Worm (Caenorhabditis elegans) whole organism, L2 larva: ENCODE measurements around the gene B0238.9.

Experiments
- C34F6.9 ChIP-seq: fragments of 150-350 bp; optimal IDR thresholded peaks from 2 replicates; lab custom pipeline; 2014; ENCODE audit warnings: missing biosample characterization, missing genetic modification characterization
- F13H6.1 ChIP-seq: sonication (generic microtip); optimal IDR thresholded peaks from 2 replicates; lab custom pipeline; 2016; ENCODE audit warnings: missing genetic modification characterization, missing compliant biosample characterization
- R02D3.7 ChIP-seq: fragments of 150-350 bp; optimal IDR thresholded peaks from 2 replicates; lab custom pipeline; 2014; ENCODE audit warnings: missing biosample characterization, missing genetic modification characterization
- Y55F3AM.14 ChIP-seq: fragments of 200-800 bp; sonication (Bioruptor generic); optimal IDR thresholded peaks from 2 replicates; lab custom pipeline; 2018; ENCODE audit warnings: mild to moderate bottlenecking, missing genetic modification characterization, missing compliant biosample characterization
- alr-1 ChIP-seq: fragments of 150-350 bp; optimal IDR thresholded peaks from 2 replicates; lab custom pipeline; 2014; ENCODE audit warnings: missing biosample characterization, missing genetic modification characterization
- aly-2 ChIP-seq: fragments of 150-350 bp; optimal IDR thresholded peaks from 2 replicates; lab custom pipeline; 2014; ENCODE audit warnings: missing biosample characterization, missing genetic modification characterization
- ama-1 ChIP-seq: fragments of 150-350 bp; optimal IDR thresholded peaks from 2 replicates; lab custom pipeline; 2018; ENCODE audit warnings: inconsistent platforms
- blmp-1 ChIP-seq: sonication (generic microtip); optimal IDR thresholded peaks from 2 replicates; lab custom pipeline; 2017; ENCODE audit warnings: missing genetic modification characterization, mild to moderate bottlenecking, missing compliant biosample characterization, antibody characterized with exemption, moderate library complexity; ENCODE audit not compliant: insufficient read depth
- ceh-16 ChIP-seq: fragments of 150-350 bp; optimal IDR thresholded peaks from 2 replicates; lab custom pipeline; 2014; ENCODE audit warnings: missing biosample characterization, missing genetic modification characterization
- ceh-82 ChIP-seq: fragments of 150-350 bp; optimal IDR thresholded peaks from 2 replicates; lab custom pipeline; 2014; ENCODE audit warnings: missing biosample characterization, missing genetic modification characterization
- crh-2 ChIP-seq: sonication (generic microtip); optimal IDR thresholded peaks from 2 replicates; lab custom pipeline; 2017; ENCODE audit warnings: missing biosample characterization, missing genetic modification characterization
- dmd-4 ChIP-seq: sonication (generic microtip); optimal IDR thresholded peaks from 2 replicates; lab custom pipeline; 2017; ENCODE audit warnings: missing biosample characterization, missing genetic modification characterization
- egl-27 ChIP-seq: sonication (generic microtip); optimal IDR thresholded peaks from 3 replicates; lab custom pipeline; 2017; ENCODE audit warnings: missing biosample characterization, missing genetic modification reagents, missing genetic modification characterization
- elt-1 ChIP-seq: fragments of 150-350 bp; optimal IDR thresholded peaks from 2 replicates; lab custom pipeline; 2014; ENCODE audit warnings: missing biosample characterization, missing genetic modification characterization
- elt-3 ChIP-seq: sonication (generic microtip); optimal IDR thresholded peaks from 2 replicates; lab custom pipeline; 2017; ENCODE audit warnings: missing biosample characterization, missing genetic modification characterization
- fos-1 ChIP-seq: fragments of 150-350 bp; optimal IDR thresholded peaks from 2 replicates; lab custom pipeline; 2014; ENCODE audit warnings: missing biosample characterization, missing genetic modification characterization
- gmeb-1 ChIP-seq: fragments of 150-350 bp; optimal IDR thresholded peaks from 2 replicates; lab custom pipeline; 2014; ENCODE audit warnings: missing biosample characterization, missing genetic modification characterization
- lin-11 ChIP-seq: fragments of 150-350 bp; sonication (generic microtip); optimal IDR thresholded peaks from 2 replicates; lab custom pipeline; 2014; ENCODE audit warnings: missing biosample characterization, missing genetic modification characterization, inconsistent platforms, mixed read lengths
- lin-13 ChIP-seq: fragments of 150-350 bp; optimal IDR thresholded peaks from 2 replicates; lab custom pipeline; 2014; ENCODE audit warnings: missing biosample characterization, missing genetic modification reagents, missing genetic modification characterization
- lin-39 ChIP-seq: fragments of 150-350 bp; optimal IDR thresholded peaks from 2 replicates; lab custom pipeline; 2014; ENCODE audit warnings: missing biosample characterization, missing genetic modification reagents, missing genetic modification characterization
- lsy-2 ChIP-seq, 2 experiments: fragments of 150-350 bp in 1 of 2; sonication (generic microtip) in 1 of 2; optimal IDR thresholded peaks; 2 replicates each; lab custom pipeline; 2014 to 2017; ENCODE audit warnings: missing biosample characterization in 2 of 2, missing genetic modification characterization in 2 of 2
- mab-5 ChIP-seq: fragments of 150-350 bp; optimal IDR thresholded peaks from 2 replicates; lab custom pipeline; 2014; ENCODE audit warnings: missing biosample characterization, missing genetic modification characterization
- mbf-1 ChIP-seq: sonication (generic microtip); optimal IDR thresholded peaks from 2 replicates; lab custom pipeline; 2017; ENCODE audit warnings: missing biosample characterization, missing genetic modification characterization
- nhr-10 ChIP-seq: sonication (generic microtip); optimal IDR thresholded peaks from 2 replicates; lab custom pipeline; 2017; ENCODE audit warnings: missing biosample characterization, missing genetic modification characterization
- nhr-11 ChIP-seq: fragments of 150-350 bp; optimal IDR thresholded peaks from 2 replicates; lab custom pipeline; 2014; ENCODE audit warnings: missing biosample characterization, missing genetic modification characterization
- nhr-129 ChIP-seq: fragments of 150-350 bp; optimal IDR thresholded peaks from 2 replicates; lab custom pipeline; 2014; ENCODE audit warnings: missing biosample characterization, missing genetic modification characterization
- nhr-21 ChIP-seq: fragments of 150-350 bp; optimal IDR thresholded peaks from 2 replicates; lab custom pipeline; 2014; ENCODE audit warnings: missing biosample characterization, missing genetic modification characterization
- nhr-23 ChIP-seq: fragments of 150-350 bp; optimal IDR thresholded peaks from 2 replicates; lab custom pipeline; 2014; ENCODE audit warnings: missing biosample characterization, missing genetic modification reagents, missing genetic modification characterization
- nhr-237 ChIP-seq: fragments of 150-350 bp; optimal IDR thresholded peaks from 2 replicates; lab custom pipeline; 2014; ENCODE audit warnings: missing biosample characterization, missing genetic modification characterization
- nhr-25 ChIP-seq: fragments of 150-350 bp; sonication (generic microtip); optimal IDR thresholded peaks from 3 replicates; lab custom pipeline; 2014; ENCODE audit warnings: missing biosample characterization, missing genetic modification characterization
- nhr-6 ChIP-seq: fragments of 150-350 bp; optimal IDR thresholded peaks from 2 replicates; lab custom pipeline; 2014; ENCODE audit warnings: missing biosample characterization, missing genetic modification characterization
- sem-4 ChIP-seq: fragments of 150-350 bp; optimal IDR thresholded peaks from 2 replicates; lab custom pipeline; 2014; ENCODE audit warnings: missing biosample characterization, missing genetic modification reagents, missing genetic modification characterization
- skn-1 ChIP-seq: sonication (generic microtip); optimal IDR thresholded peaks from 2 replicates; lab custom pipeline; 2017; ENCODE audit warnings: missing biosample characterization, missing genetic modification characterization
- sma-3 ChIP-seq: sonication (generic microtip); optimal IDR thresholded peaks from 2 replicates; lab custom pipeline; 2016; ENCODE audit warnings: missing genetic modification reagents, missing genetic modification characterization, missing compliant biosample characterization
- sma-9 ChIP-seq, 2 experiments: fragments of 150-350 bp in 1 of 2; sonication (generic microtip) in 1 of 2; optimal IDR thresholded peaks; 2 replicates each; lab custom pipeline; 2014 to 2016; ENCODE audit warnings: missing genetic modification characterization in 2 of 2, mild to moderate bottlenecking in 1 of 2, missing biosample characterization in 1 of 2, missing compliant biosample characterization in 1 of 2, missing genetic modification reagents in 1 of 2, moderate library complexity in 1 of 2
- snpc-4 ChIP-seq: fragments of 150-350 bp; optimal IDR thresholded peaks from 2 replicates; lab custom pipeline; 2014; ENCODE audit warnings: missing biosample characterization, missing genetic modification characterization
- unc-55 ChIP-seq: fragments of 150-350 bp; sonication (generic microtip); optimal IDR thresholded peaks from 3 replicates; lab custom pipeline; 2014; ENCODE audit warnings: missing biosample characterization, missing genetic modification reagents, missing genetic modification characterization
- unc-62 ChIP-seq: fragments of 150-350 bp; optimal IDR thresholded peaks from 2 replicates; lab custom pipeline; 2014; ENCODE audit warnings: missing biosample characterization, missing genetic modification reagents, missing genetic modification characterization
- zag-1 ChIP-seq: fragments of 150-350 bp; optimal IDR thresholded peaks from 2 replicates; lab custom pipeline; 2014; ENCODE audit warnings: missing biosample characterization, missing genetic modification characterization
- ztf-1 ChIP-seq: fragments of 200-800 bp; sonication (Bioruptor generic); conservative IDR thresholded peaks from 2 replicates; pipeline ENCODE4 v1.3.6; 2022; ENCODE audit warnings: missing genetic modification characterization, missing compliant biosample characterization
- ztf-11 ChIP-seq: sonication (generic microtip); optimal IDR thresholded peaks from 2 replicates; lab custom pipeline; 2017; ENCODE audit warnings: missing biosample characterization, missing genetic modification characterization
- ztf-4 ChIP-seq: fragments of 150-350 bp; optimal IDR thresholded peaks from 2 replicates; lab custom pipeline; 2014; ENCODE audit warnings: missing biosample characterization, missing genetic modification characterization

B0238.9 gene

DNA sequence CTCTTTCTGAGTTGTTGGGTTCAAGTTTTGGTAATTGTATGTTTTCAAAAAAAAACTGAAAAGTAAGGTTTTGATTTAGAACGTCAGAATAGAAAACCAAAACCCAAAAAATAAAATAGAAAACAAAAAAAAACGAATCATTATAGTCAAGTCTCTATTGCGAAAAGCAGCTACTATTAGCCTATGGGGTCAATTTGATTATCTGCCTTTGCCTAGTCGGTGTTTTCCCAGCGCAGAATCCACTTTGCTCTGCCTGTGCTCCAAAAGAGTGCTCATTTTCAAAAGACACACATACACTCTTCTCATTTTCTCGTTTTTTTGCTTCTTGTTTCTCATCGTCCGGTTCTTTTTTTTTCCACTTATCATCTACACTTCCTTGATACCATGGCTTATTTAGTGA is 10.8 kb upstream of the B0238.9 start:
- no peak for TF ChIP-seq lin-11 (tag; lab: Kevin White, UChicago)
- TF ChIP-seq crh-2 (tag; lab: Kevin White, UChicago) = no peak
- TF ChIP-seq nhr-129 = no peak
- TF ChIP-seq unc-62 (GFP tag; lab: Kevin White, UChicago) = no peak
- TF ChIP-seq aly-2 = no peak
- no peak for TF ChIP-seq nhr-237 (tag; lab: Kevin White, UChicago)
- TF ChIP-seq ztf-1 = no peak
- TF ChIP-seq zag-1 (tag; lab: Kevin White, UChicago) = no peak
- TF ChIP-seq egl-27 (tag; lab: Kevin White, UChicago) = no peak

DNA sequence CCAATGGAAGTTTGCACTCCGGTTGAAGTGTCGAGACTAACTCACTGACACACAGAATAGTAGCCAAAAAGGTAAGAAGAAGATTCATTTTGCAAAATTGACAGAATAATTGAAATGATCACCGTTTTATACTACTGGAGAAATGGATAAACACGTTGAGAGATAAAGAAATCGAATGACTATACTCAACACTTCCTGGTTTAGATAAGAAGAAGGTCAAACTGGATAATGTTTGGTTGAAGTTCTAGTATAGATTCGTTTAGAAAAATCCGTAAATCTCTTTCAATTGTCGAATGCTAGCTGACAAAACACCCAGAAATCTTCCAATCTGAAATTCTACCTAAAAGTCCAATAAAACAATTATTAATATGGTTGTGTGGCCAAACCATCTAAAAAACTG is 9.4 kb upstream of the B0238.9 start, which contains the start of gene Y49G5A.1:
Y49G5A.1 (minus strand) TSS at position 101 of the 400 bp plus-strand sequence.
- TF ChIP-seq sma-9 (GFP tag; optimal IDR thresholded peaks at IDR 0.05; lab: Kevin White, UChicago) (no peak), sma-9 (tag; optimal IDR thresholded peaks at IDR 0.05; lab: Kevin White, UChicago) (no peak), alr-1 (tag; lab: Kevin White, UChicago) (no peak), nhr-25 (tag; lab: Kevin White, UChicago) (no peak), ztf-11 (no peak), mbf-1 (no peak), lin-39 (tag; lab: Kevin White, UChicago) (no peak), blmp-1 (tag; lab: Kevin White, UChicago) (no peak), nhr-23 (tag; lab: Kevin White, UChicago) (no peak), snpc-4 (no peak), ama-1 (no peak), Y55F3AM.14 (GFP tag; lab: Kevin White, UChicago) (no peak), egl-27 (tag; lab: Kevin White, UChicago) (no peak), nhr-10 (tag; lab: Kevin White, UChicago) (no peak), ceh-82 (tag; lab: Kevin White, UChicago) (no peak), gmeb-1 (tag; lab: Kevin White, UChicago) (no peak)

DNA sequence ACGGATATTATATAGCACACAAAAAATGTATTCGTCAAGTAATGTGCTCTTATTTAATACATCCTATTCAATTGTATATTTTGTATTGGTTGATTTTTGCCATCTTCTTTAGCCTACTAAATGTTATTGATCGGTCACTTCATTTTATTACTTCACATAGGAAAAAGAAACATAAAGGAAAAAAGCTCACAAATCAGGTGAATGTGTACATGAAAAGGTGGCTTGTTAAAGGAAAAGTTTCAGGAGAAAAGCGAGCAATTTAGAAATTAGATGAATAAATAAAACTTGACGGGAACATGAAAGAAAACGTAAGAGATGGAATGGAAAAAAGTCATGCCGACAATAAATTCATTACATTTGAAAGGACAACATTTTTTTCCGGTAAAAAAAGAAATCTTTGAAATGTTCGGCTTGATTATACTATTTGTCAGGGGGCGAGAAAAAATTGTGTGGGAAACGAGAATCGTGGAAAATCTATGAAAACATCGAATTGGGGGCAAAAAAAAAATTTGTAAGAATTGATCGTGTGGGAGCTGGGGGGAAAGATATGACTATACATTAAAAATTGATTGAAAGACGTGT is 2.4 kb downstream of the B0238.9 start:
- TF ChIP-seq nhr-129 (no peak), unc-62 (GFP tag; lab: Kevin White, UChicago) (no peak), Y55F3AM.14 (GFP tag; lab: Kevin White, UChicago) (peak; percentile 5), nhr-25 (tag; lab: Kevin White, UChicago) (no peak)

DNA sequence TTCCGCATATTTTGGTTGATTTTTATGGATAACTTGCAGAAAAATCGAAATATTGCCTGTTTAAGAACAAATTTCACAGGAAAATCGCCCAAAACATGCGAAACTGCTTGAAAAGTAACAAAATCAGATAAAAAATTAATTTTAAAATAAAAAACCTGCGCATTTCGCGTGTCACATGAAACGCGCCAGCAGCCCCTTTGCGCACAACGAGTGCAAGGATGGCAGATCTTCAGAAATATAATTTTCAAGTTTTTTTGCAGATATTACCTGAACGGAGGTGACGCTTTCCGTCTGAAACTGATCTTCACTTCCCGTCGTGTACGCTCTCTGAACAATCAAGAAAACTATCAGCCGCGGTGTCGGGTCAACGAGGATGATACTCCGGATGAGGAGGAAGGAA is 2.9 kb downstream of the B0238.9 start:
- TF ChIP-seq nhr-21 (tag; lab: Kevin White, UChicago) (no peak), C34F6.9 (peak; percentile 58), unc-55 (GFP tag; lab: Kevin White, UChicago) (peak; percentile 52), nhr-6 (tag; lab: Kevin White, UChicago) (no peak), ceh-16 (tag; lab: Kevin White, UChicago) (no peak), lsy-2 (tag; optimal IDR thresholded peaks at IDR 0.05; lab: Kevin White, UChicago) (peak; percentile 59 to 70), mab-5 (peak; percentile 34), sma-9 (GFP tag; optimal IDR thresholded peaks at IDR 0.05; lab: Kevin White, UChicago) (peak; percentile 41), sma-9 (tag; optimal IDR thresholded peaks at IDR 0.05; lab: Kevin White, UChicago) (no peak), sem-4 (peak; percentile 24), lin-13 (peak; percentile 24), fos-1 (tag; lab: Kevin White, UChicago) (peak; percentile 2), nhr-25 (tag; lab: Kevin White, UChicago) (peak; percentile 57), lin-39 (tag; lab: Kevin White, UChicago) (no peak), gmeb-1 (tag; lab: Kevin White, UChicago) (peak; percentile 77), crh-2 (tag; lab: Kevin White, UChicago) (peak; percentile 38), F13H6.1 (tag; lab: Kevin White, UChicago) (peak; percentile 53)

DNA sequence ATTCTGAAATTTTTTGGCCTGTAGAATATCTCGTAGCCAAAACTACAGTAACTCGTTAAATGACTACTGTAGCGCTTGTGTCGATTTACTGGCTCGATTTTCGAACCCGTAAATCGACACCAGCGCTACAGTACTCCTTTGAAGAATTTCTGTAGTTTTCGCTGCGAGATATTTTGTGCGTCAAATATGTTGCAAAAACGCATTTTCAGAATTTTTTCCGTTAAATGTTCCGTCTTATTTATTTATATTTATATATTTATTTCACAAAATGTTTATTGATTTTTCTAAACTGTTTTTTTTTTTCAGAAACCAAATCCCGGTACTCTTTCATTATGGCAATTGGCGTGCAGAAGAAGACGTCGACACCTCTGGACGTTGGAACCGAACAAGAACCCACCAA is 4.1 kb downstream of the B0238.9 start, which contains the start of gene natc-2:
natc-2 (plus strand) TSS at position 301 of the 400 bp plus-strand sequence.
- TF ChIP-seq sma-3 = no peak
- TF ChIP-seq dmd-4 (tag; lab: Kevin White, UChicago) = no peak
- no peak for TF ChIP-seq elt-1 (tag; lab: Kevin White, UChicago)
- no peak for TF ChIP-seq skn-1 (tag; lab: Kevin White, UChicago)
- TF ChIP-seq lin-39 (tag; lab: Kevin White, UChicago) = no peak
- no peak for TF ChIP-seq nhr-11 (tag; lab: Kevin White, UChicago)
- no peak for TF ChIP-seq lsy-2 (tag; optimal IDR thresholded peaks at IDR 0.05; lab: Kevin White, UChicago)
- no peak for TF ChIP-seq mab-5
- TF ChIP-seq sma-9 (GFP tag; optimal IDR thresholded peaks at IDR 0.05; lab: Kevin White, UChicago) = no peak
- TF ChIP-seq sma-9 (tag; optimal IDR thresholded peaks at IDR 0.05; lab: Kevin White, UChicago) = no peak
- no peak for TF ChIP-seq ztf-4 (tag; lab: Kevin White, UChicago)
- no peak for TF ChIP-seq R02D3.7 (tag; lab: Kevin White, UChicago)
- TF ChIP-seq ceh-16 (tag; lab: Kevin White, UChicago) = no peak
- TF ChIP-seq ztf-11 = no peak
- no peak for TF ChIP-seq zag-1 (tag; lab: Kevin White, UChicago)
- TF ChIP-seq Y55F3AM.14 (GFP tag; lab: Kevin White, UChicago) = no peak
- TF ChIP-seq nhr-10 (tag; lab: Kevin White, UChicago) = no peak
- no peak for TF ChIP-seq mbf-1
- TF ChIP-seq elt-3 = no peak
- no peak for TF ChIP-seq sem-4
- TF ChIP-seq, all 48 proteins: peak for 0
